Fruit fly (Drosophila melanogaster) whole organism, embryonic: ENCODE results near the gene Kr-h1.

Source experiments
- B-H2 ChIP-seq: fragments of 200-800 bp; sonication (Bioruptor generic); optimal IDR thresholded peaks from 2 replicates; lab custom pipeline; 2018; ENCODE audit warnings: missing biosample characterization, mild to moderate bottlenecking, missing genetic modification characterization
- CG10274 ChIP-seq: fragments of 200-800 bp; sonication (Bioruptor generic); optimal IDR thresholded peaks from 3 replicates; lab custom pipeline; 2017; ENCODE audit warnings: missing biosample characterization, mild to moderate bottlenecking, missing genetic modification characterization
- CG10654 ChIP-seq: fragments of 200-800 bp; sonication (Bioruptor generic); optimal IDR thresholded peaks from 2 replicates; lab custom pipeline; 2016; ENCODE audit warnings: missing biosample characterization, missing genetic modification characterization
- CG10979 ChIP-seq: fragments of 200-800 bp; sonication (Bioruptor generic); optimal IDR thresholded peaks from 2 replicates; lab custom pipeline; 2018; ENCODE audit warnings: missing biosample characterization, mild to moderate bottlenecking, missing genetic modification characterization, moderate library complexity
- CG13296 ChIP-seq: fragments of 200-800 bp; sonication (Bioruptor generic); optimal IDR thresholded peaks from 3 replicates; lab custom pipeline; 2018; ENCODE audit warnings: missing biosample characterization, mild to moderate bottlenecking, missing genetic modification characterization
- CG17359 ChIP-seq: fragments of 200-800 bp; sonication (Bioruptor generic); optimal IDR thresholded peaks from 3 replicates; lab custom pipeline; 2018; ENCODE audit warnings: missing biosample characterization, mild to moderate bottlenecking, missing genetic modification characterization, moderate library complexity
- CG17912 ChIP-seq: fragments of 200-800 bp; sonication (Bioruptor generic); optimal IDR thresholded peaks from 2 replicates; lab custom pipeline; 2018; ENCODE audit warnings: missing biosample characterization, mild to moderate bottlenecking, missing genetic modification characterization
- CG2889 ChIP-seq: fragments of 200-800 bp; sonication (Bioruptor generic); IDR thresholded peaks from 3 replicates; pipeline ENCODE4 v1.3.6; 2022; ENCODE audit warnings: missing biosample characterization, missing genetic modification characterization
- CG30431 ChIP-seq: fragments of 200-800 bp; sonication (Bioruptor generic); optimal IDR thresholded peaks from 2 replicates; lab custom pipeline; 2017; ENCODE audit warnings: missing biosample characterization, missing genetic modification characterization
- CG34376 ChIP-seq: fragments of 200-800 bp; sonication (Bioruptor generic); optimal IDR thresholded peaks from 2 replicates; lab custom pipeline; 2018; ENCODE audit warnings: missing biosample characterization, mild to moderate bottlenecking, missing genetic modification characterization
- CG5245 ChIP-seq: fragments of 200-800 bp; sonication (Bioruptor generic); optimal IDR thresholded peaks from 3 replicates; lab custom pipeline; 2016; ENCODE audit warnings: missing biosample characterization, missing genetic modification characterization
- CG5953 ChIP-seq: fragments of 200-800 bp; sonication (Bioruptor generic); IDR thresholded peaks from 2 replicates; pipeline ENCODE4 v1.3.6; 2022; ENCODE audit warnings: missing biosample characterization, missing genetic modification characterization
- CG8290 ChIP-seq, 3 experiments: fragments of 200-800 bp; sonication (Bioruptor generic); optimal IDR thresholded peaks; 2 replicates each; lab custom pipeline; 2016 to 2019; ENCODE audit warnings: missing biosample characterization in 3 of 3, missing genetic modification characterization in 3 of 3, mild to moderate bottlenecking in 2 of 3, moderate library complexity in 1 of 3
- Dip2 ChIP-seq: fragments of 200-800 bp; sonication (Bioruptor generic); IDR thresholded peaks from 2 replicates; pipeline ENCODE4 v1.3.6; 2022; ENCODE audit warnings: missing biosample characterization, missing genetic modification characterization
- Drgx ChIP-seq: fragments of 200-800 bp; sonication (Bioruptor generic); IDR thresholded peaks from 2 replicates; pipeline ENCODE4 v1.3.6; 2022; ENCODE audit warnings: missing biosample characterization, missing genetic modification characterization
- Ets97D ChIP-seq: fragments of 200-800 bp; sonication (Bioruptor generic); optimal IDR thresholded peaks from 3 replicates; lab custom pipeline; 2016; ENCODE audit warnings: missing biosample characterization, missing genetic modification characterization
- Gsc ChIP-seq: fragments of 200-800 bp; sonication (Bioruptor generic); IDR thresholded peaks from 2 replicates; pipeline ENCODE4 v1.3.6; 2022; ENCODE audit warnings: missing biosample characterization, missing genetic modification characterization
- Hand ChIP-seq: fragments of 200-800 bp; sonication (Bioruptor generic); optimal IDR thresholded peaks from 2 replicates; lab custom pipeline; 2017; ENCODE audit warnings: mild to moderate bottlenecking, missing biosample characterization, missing genetic modification reagents, missing genetic modification characterization
- HmgZ ChIP-seq: fragments of 200-800 bp; sonication (Bioruptor generic); optimal IDR thresholded peaks from 2 replicates; lab custom pipeline; 2018; ENCODE audit warnings: missing biosample characterization, mild to moderate bottlenecking, missing genetic modification characterization
- Hmx ChIP-seq: fragments of 200-800 bp; sonication (Bioruptor generic); optimal IDR thresholded peaks from 2 replicates; lab custom pipeline; 2016; ENCODE audit warnings: missing biosample characterization, missing genetic modification characterization
- Hr78 ChIP-seq, 2 experiments: fragments of 200-800 bp in 1 of 2; fragments of >200 bp in 1 of 2; sonication (Bioruptor generic) in 1 of 2; optimal IDR thresholded peaks; 2 replicates each; lab custom pipeline; 2017 to 2019; ENCODE audit warnings: missing biosample characterization in 2 of 2, missing genetic modification characterization in 2 of 2, mild to moderate bottlenecking in 1 of 2, moderate library complexity in 1 of 2
- Kr ChIP-seq: fragments of 200-800 bp; sonication (Bioruptor generic); optimal IDR thresholded peaks from 2 replicates; lab custom pipeline; 2017; ENCODE audit warnings: missing biosample characterization, mild to moderate bottlenecking, missing genetic modification characterization
- MBD-R2 ChIP-seq: fragments of 200-800 bp; sonication (Bioruptor generic); IDR thresholded peaks from 2 replicates; pipeline ENCODE4 v1.3.6; 2022; ENCODE audit warnings: missing biosample characterization, missing genetic modification characterization
- Mrtf ChIP-seq: fragments of 200-800 bp; sonication (Bioruptor generic); IDR thresholded peaks from 3 replicates; pipeline ENCODE4 v1.3.6; 2022; ENCODE audit warnings: missing biosample characterization, missing genetic modification characterization
- Sox102F ChIP-seq: fragments of 200-800 bp; sonication (Bioruptor generic); optimal IDR thresholded peaks from 2 replicates; lab custom pipeline; 2018; ENCODE audit warnings: missing biosample characterization, mild to moderate bottlenecking, missing genetic modification characterization, moderate library complexity
- Sry-β ChIP-seq: fragments of 200-800 bp; sonication (Bioruptor generic); optimal IDR thresholded peaks from 2 replicates; lab custom pipeline; 2018; ENCODE audit warnings: missing biosample characterization, mild to moderate bottlenecking, missing genetic modification characterization, moderate library complexity
- Ssrp ChIP-seq: fragments of 200-800 bp; sonication (Bioruptor generic); optimal IDR thresholded peaks from 2 replicates; lab custom pipeline; 2018; ENCODE audit warnings: missing biosample characterization, mild to moderate bottlenecking, missing genetic modification characterization, moderate library complexity
- Stat92E ChIP-seq, 3 experiments: fragments of >200 bp in 2 of 3; fragments of 200-800 bp in 1 of 3; sonication (Bioruptor generic) in 1 of 3; optimal IDR thresholded peaks; 2 replicates each; lab custom pipeline; 2017 to 2019; ENCODE audit warnings: missing biosample characterization in 3 of 3, missing genetic modification characterization in 3 of 3, mild to moderate bottlenecking in 1 of 3, moderate library complexity in 1 of 3
- ara ChIP-seq: fragments of 200-800 bp; sonication (Bioruptor generic); IDR thresholded peaks from 2 replicates; pipeline ENCODE4 v1.3.6; 2022; ENCODE audit warnings: missing biosample characterization, missing genetic modification characterization
- bbx ChIP-seq: fragments of 200-800 bp; sonication (Bioruptor generic); IDR thresholded peaks from 2 replicates; pipeline ENCODE4 v1.3.6; 2022; ENCODE audit warnings: missing biosample characterization, missing genetic modification characterization; ENCODE audit not compliant: partially characterized antibody
- cg ChIP-seq: fragments of 200-800 bp; sonication (Bioruptor generic); optimal IDR thresholded peaks from 3 replicates; lab custom pipeline; 2019; ENCODE audit warnings: missing biosample characterization, mild to moderate bottlenecking, missing genetic modification characterization, moderate library complexity
- crol ChIP-seq: fragments of 200-800 bp; sonication (Bioruptor generic); IDR thresholded peaks from 2 replicates; pipeline ENCODE4 v1.3.6; 2022; ENCODE audit warnings: missing biosample characterization, missing genetic modification characterization
- cwo ChIP-seq: fragments of 200-800 bp; sonication (Bioruptor generic); optimal IDR thresholded peaks from 3 replicates; lab custom pipeline; 2017; ENCODE audit warnings: missing biosample characterization, missing genetic modification characterization, mild to moderate bottlenecking, moderate library complexity, missing genetic modification reagents
- dimm ChIP-seq: fragments of 200-800 bp; sonication (Bioruptor generic); IDR thresholded peaks from 2 replicates; pipeline ENCODE4 v1.3.6; 2022; ENCODE audit warnings: missing biosample characterization, missing genetic modification characterization
- gfzf ChIP-seq: fragments of 200-800 bp; sonication (Bioruptor generic); optimal IDR thresholded peaks from 2 replicates; lab custom pipeline; 2016; ENCODE audit warnings: missing biosample characterization, mild to moderate bottlenecking, missing genetic modification characterization, moderate library complexity
- gsb ChIP-seq: fragments of 200-800 bp; sonication (Bioruptor generic); IDR thresholded peaks from 2 replicates; pipeline ENCODE4 v1.3.6; 2022; ENCODE audit warnings: missing biosample characterization, missing genetic modification characterization
- gt ChIP-seq: fragments of 200-800 bp; sonication (Bioruptor generic); IDR thresholded peaks from 2 replicates; pipeline ENCODE4 v1.3.6; 2022; ENCODE audit warnings: missing biosample characterization, missing genetic modification characterization
- ind ChIP-seq: fragments of 200-800 bp; sonication (Bioruptor generic); optimal IDR thresholded peaks from 3 replicates; lab custom pipeline; 2016; ENCODE audit warnings: missing biosample characterization, missing genetic modification characterization
- org-1 ChIP-seq: fragments of 200-800 bp; sonication (Bioruptor generic); optimal IDR thresholded peaks from 2 replicates; lab custom pipeline; 2017; ENCODE audit warnings: missing biosample characterization, missing genetic modification characterization
- peb ChIP-seq: fragments of 200-800 bp; sonication (Bioruptor generic); IDR thresholded peaks from 2 replicates; pipeline ENCODE4 v1.3.6; 2022; ENCODE audit warnings: missing biosample characterization, missing genetic modification characterization
- pho ChIP-seq: fragments of 200-800 bp; sonication (Bioruptor generic); optimal IDR thresholded peaks from 2 replicates; lab custom pipeline; 2016; ENCODE audit warnings: missing biosample characterization, missing genetic modification characterization
- pita ChIP-seq: fragments of 200-800 bp; sonication (Bioruptor generic); optimal IDR thresholded peaks from 2 replicates; lab custom pipeline; 2017; ENCODE audit warnings: missing biosample characterization, mild to moderate bottlenecking, missing genetic modification characterization
- repo ChIP-seq: fragments of 200-800 bp; sonication (Bioruptor generic); optimal IDR thresholded peaks from 2 replicates; lab custom pipeline; 2016; ENCODE audit warnings: missing biosample characterization, missing genetic modification characterization
- sens-2 ChIP-seq: fragments of 200-800 bp; sonication (Bioruptor generic); IDR thresholded peaks from 2 replicates; pipeline ENCODE4 v1.3.6; 2022; ENCODE audit warnings: missing biosample characterization, missing genetic modification characterization
- sima ChIP-seq: fragments of 200-800 bp; sonication (Bioruptor generic); optimal IDR thresholded peaks from 2 replicates; lab custom pipeline; 2016; ENCODE audit warnings: missing biosample characterization, missing genetic modification characterization
- tll ChIP-seq, 2 experiments: fragments of 200-800 bp in 1 of 2; fragments of >200 bp in 1 of 2; sonication (Bioruptor generic) in 1 of 2; optimal IDR thresholded peaks; 2 replicates each; lab custom pipeline; 2017 to 2019; ENCODE audit warnings: missing biosample characterization in 2 of 2, missing genetic modification characterization in 2 of 2, mild to moderate bottlenecking in 1 of 2, moderate library complexity in 1 of 2
- trem ChIP-seq: fragments of 200-800 bp; optimal IDR thresholded peaks from 3 replicates; lab custom pipeline; 2019; ENCODE audit warnings: missing biosample characterization, mild to moderate bottlenecking, missing genetic modification characterization, moderate library complexity
- tup ChIP-seq: fragments of 200-800 bp; sonication (Bioruptor generic); optimal IDR thresholded peaks from 2 replicates; lab custom pipeline; 2016; ENCODE audit warnings: missing biosample characterization, mild to moderate bottlenecking, missing genetic modification characterization, moderate library complexity
- vvl ChIP-seq: fragments of 200-800 bp; sonication (Bioruptor generic); IDR thresholded peaks from 2 replicates; pipeline ENCODE4 v1.3.6; 2022; ENCODE audit warnings: missing biosample characterization, missing genetic modification characterization

Gene Kr-h1

DNA sequence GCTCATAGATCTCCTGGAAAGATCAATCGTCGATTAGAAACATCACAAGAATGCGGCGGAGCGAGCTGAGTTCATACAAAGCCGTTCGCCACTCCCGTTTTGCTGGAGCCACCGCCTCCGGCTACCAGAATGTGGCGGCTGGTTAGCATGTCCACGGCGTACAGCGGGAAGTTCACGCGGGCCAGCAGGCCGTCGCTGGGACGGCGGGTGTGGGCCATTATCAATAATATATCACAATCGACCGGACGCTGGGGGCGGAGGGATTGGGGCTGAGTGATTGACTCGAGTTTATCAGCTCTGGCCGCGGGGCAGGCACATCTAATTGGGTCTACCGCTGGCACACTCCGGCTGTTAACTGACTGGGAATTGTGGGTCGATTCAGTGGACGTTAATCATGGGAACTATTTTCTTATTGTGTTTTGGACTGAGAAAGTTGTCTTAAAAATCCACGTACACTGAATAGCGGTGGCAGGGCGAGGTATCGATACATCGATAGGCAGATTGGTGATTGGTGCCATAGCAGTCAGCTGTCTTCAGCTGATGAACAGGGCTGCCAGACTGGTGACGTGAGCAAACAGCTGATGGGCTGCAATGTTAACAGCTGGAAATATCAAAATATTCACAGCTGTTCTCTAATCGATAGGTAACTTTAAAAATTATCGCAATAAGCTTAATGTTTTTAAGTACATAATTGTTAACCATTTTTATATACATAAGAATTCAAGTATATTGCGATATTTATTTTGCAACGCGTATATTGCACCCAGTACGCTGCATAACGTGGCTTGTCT, 16.3 kb downstream of the Kr-h1 start, which contains the start of gene CG9175 (continued):
- TF ChIP-seq Ssrp (no peak), peb (no peak), Hmx (GFP tag; lab: Kevin White, UChicago) (no peak), CG17359 (tag; lab: Kevin White, UChicago) (peak; percentile 2), cg (GFP tag; lab: Kevin White, UChicago) (no peak), gt (GFP tag; lab: Robert Waterston, UW) (no peak), tll (GFP tag; optimal IDR thresholded peaks at IDR 0.05; lab: Kevin White, UChicago) (peak in 1 of 2 experiments; percentile 78), cwo (GFP tag; lab: Kevin White, UChicago) (no peak), CG8290 (GFP tag; optimal IDR thresholded peaks at IDR 0.05; lab: Kevin White, UChicago) (peak; percentile 83), CG8290 (tag; optimal IDR thresholded peaks at IDR 0.05; lab: Kevin White, UChicago) (peak; percentile 53 to 95), gfzf (peak; percentile 41), ind (GFP tag; lab: Kevin White, UChicago) (peak; percentile 7), vvl (GFP tag; lab: Robert Waterston, UW) (peak; percentile 55; the same call in 1 of the 2 replicates), repo (no peak), CG5245 (GFP tag; lab: Kevin White, UChicago) (no peak), ara (no peak), pho (GFP tag; lab: Kevin White, UChicago) (peak; percentile 69), crol (GFP tag; lab: Robert Waterston, UW) (peak; percentile 40), Sox102F (no peak), B-H2 (peak; percentile 65), CG10654 (no peak), CG2889 (GFP tag; lab: Robert Waterston, UW) (no peak), sima (GFP tag; lab: Kevin White, UChicago) (no peak), sens-2 (GFP tag; lab: Robert Waterston, UW) (no peak), bbx (peak; percentile 97), Hr78 (GFP tag; optimal IDR thresholded peaks at IDR 0.05; lab: Kevin White, UChicago) (no peak), CG13296 (GFP tag; lab: Kevin White, UChicago) (no peak), CG30431 (GFP tag; lab: Kevin White, UChicago) (no peak), Kr (GFP tag; lab: Kevin White, UChicago) (no peak), Drgx (GFP tag; lab: Robert Waterston, UW) (0 out of 2 replicates have a peak, but pooled peaks have one; percentile 24), Gsc (GFP tag; lab: Robert Waterston, UW) (no peak), gsb (GFP tag; lab: Robert Waterston, UW) (no peak), Dip2 (GFP tag; lab: Robert Waterston, UW) (no peak), dimm (GFP tag; lab: Robert Waterston, UW) (no peak), HmgZ (tag; lab: Kevin White, UChicago) (peak; percentile 91), org-1 (no peak), Sry-β (GFP tag; lab: Kevin White, UChicago) (peak; percentile 35), CG10274 (GFP tag; lab: Kevin White, UChicago) (no peak), MBD-R2 (GFP tag; lab: Robert Waterston, UW) (peak; percentile 98), CG34376 (GFP tag; lab: Kevin White, UChicago) (peak; percentile 60), CG5953 (no peak), CG17912 (GFP tag; lab: Kevin White, UChicago) (peak; percentile 63), tup (no peak), pita (GFP tag; lab: Kevin White, UChicago) (no peak), Ets97D (GFP tag; lab: Kevin White, UChicago) (peak; percentile 82), Mrtf (GFP tag; lab: Robert Waterston, UW) (no peak), Stat92E (GFP tag; optimal IDR thresholded peaks at IDR 0.05; lab: Kevin White, UChicago) (peak in 1 of 3 experiments; percentile 81), trem (tag; lab: Kevin White, UChicago) (peak; percentile 86), Hand (GFP tag; lab: Kevin White, UChicago) (no peak), CG10979 (tag; lab: Kevin White, UChicago) (no peak)
